Fruit fly (Drosophila melanogaster) whole organism, embryonic: ENCODE data around the gene Grip75.
A peak's percentile ranks its signal among the peaks of the same experiment; 100 is the strongest.

Experiments
- Antp ChIP-seq: fragments of 200-800 bp; sonication (Bioruptor generic); optimal IDR thresholded peaks from 3 replicates; lab custom pipeline; 2016; ENCODE audit warnings: missing biosample characterization, missing genetic modification characterization
- Asciz ChIP-seq: fragments of 200-800 bp; sonication (Bioruptor generic); optimal IDR thresholded peaks from 2 replicates; lab custom pipeline; 2017; ENCODE audit warnings: missing biosample characterization, mild to moderate bottlenecking, missing genetic modification characterization, missing genetic modification reagents
- CG1024 ChIP-seq: fragments of 200-800 bp; sonication (Bioruptor generic); IDR thresholded peaks from 2 replicates; pipeline ENCODE4 v1.3.6; 2022; ENCODE audit warnings: missing biosample characterization, missing genetic modification characterization
- CG13296 ChIP-seq: fragments of 200-800 bp; sonication (Bioruptor generic); optimal IDR thresholded peaks from 3 replicates; lab custom pipeline; 2018; ENCODE audit warnings: missing biosample characterization, mild to moderate bottlenecking, missing genetic modification characterization
- CG13424 ChIP-seq: fragments of 200-800 bp; sonication (Bioruptor generic); optimal IDR thresholded peaks from 2 replicates; lab custom pipeline; 2019; ENCODE audit warnings: missing biosample characterization, mild to moderate bottlenecking, missing genetic modification characterization, moderate library complexity
- CG13894 ChIP-seq: fragments of 200-800 bp; sonication (Bioruptor generic); optimal IDR thresholded peaks from 3 replicates; lab custom pipeline; 2018; ENCODE audit warnings: missing biosample characterization, mild to moderate bottlenecking, missing genetic modification characterization, moderate library complexity
- CG14014 ChIP-seq: fragments of 200-800 bp; sonication (Bioruptor generic); IDR thresholded peaks from 2 replicates; pipeline ENCODE4 v1.3.6; 2022; ENCODE audit warnings: missing biosample characterization, missing genetic modification characterization
- CG14860 ChIP-seq: fragments of 200-800 bp; sonication (Bioruptor generic); IDR thresholded peaks from 3 replicates; pipeline ENCODE4 v1.3.6; 2022; ENCODE audit warnings: missing biosample characterization, missing genetic modification characterization; ENCODE audit not compliant: partially characterized antibody
- CG15269 ChIP-seq: fragments of 200-800 bp; sonication (Bioruptor generic); optimal IDR thresholded peaks from 2 replicates; lab custom pipeline; 2018; ENCODE audit warnings: missing biosample characterization, mild to moderate bottlenecking, missing genetic modification characterization, moderate library complexity
- CG17568 ChIP-seq: fragments of 200-800 bp; sonication (Bioruptor generic); optimal IDR thresholded peaks from 2 replicates; lab custom pipeline; 2018; ENCODE audit warnings: missing biosample characterization, mild to moderate bottlenecking, missing genetic modification characterization, moderate library complexity
- CG2199 ChIP-seq: fragments of 200-800 bp; sonication (Bioruptor generic); IDR thresholded peaks from 3 replicates; pipeline ENCODE4 v1.3.6; 2022; ENCODE audit warnings: missing biosample characterization, missing genetic modification characterization
- CG2678 ChIP-seq: fragments of 200-800 bp; sonication (Bioruptor generic); optimal IDR thresholded peaks from 3 replicates; lab custom pipeline; 2019; ENCODE audit warnings: missing biosample characterization, mild to moderate bottlenecking, missing genetic modification characterization, moderate library complexity
- CG5180 ChIP-seq: fragments of 200-800 bp; sonication (Bioruptor generic); optimal IDR thresholded peaks from 3 replicates; lab custom pipeline; 2017; ENCODE audit warnings: missing biosample characterization, missing genetic modification characterization, mild to moderate bottlenecking, moderate library complexity, missing genetic modification reagents
- CG7928 ChIP-seq: fragments of 200-800 bp; sonication (Bioruptor generic); optimal IDR thresholded peaks from 2 replicates; lab custom pipeline; 2017; ENCODE audit warnings: missing biosample characterization, mild to moderate bottlenecking, missing genetic modification characterization
- CG8290 ChIP-seq, 3 experiments: fragments of 200-800 bp; sonication (Bioruptor generic); optimal IDR thresholded peaks; 2 replicates each; lab custom pipeline; 2016 to 2019; ENCODE audit warnings: missing biosample characterization in 3 of 3, missing genetic modification characterization in 3 of 3, mild to moderate bottlenecking in 2 of 3, moderate library complexity in 1 of 3
- CTCF ChIP-seq: fragments of 200-800 bp; sonication (Bioruptor generic); optimal IDR thresholded peaks from 2 replicates; lab custom pipeline; 2017; ENCODE audit warnings: missing biosample characterization, mild to moderate bottlenecking, missing genetic modification characterization, moderate library complexity
- Fer1 ChIP-seq: fragments of 200-800 bp; sonication (Bioruptor generic); optimal IDR thresholded peaks from 2 replicates; lab custom pipeline; 2017; ENCODE audit warnings: missing biosample characterization, mild to moderate bottlenecking, missing genetic modification characterization
- Hmr ChIP-seq: fragments of 200-800 bp; sonication (Bioruptor generic); optimal IDR thresholded peaks from 3 replicates; lab custom pipeline; 2017; ENCODE audit warnings: mild to moderate bottlenecking, missing biosample characterization, missing genetic modification reagents, missing genetic modification characterization
- Hr3 ChIP-seq: fragments of 200-800 bp; sonication (Bioruptor generic); optimal IDR thresholded peaks from 3 replicates; lab custom pipeline; 2016; ENCODE audit warnings: missing biosample characterization, missing genetic modification characterization
- Med ChIP-seq: fragments of 200-800 bp; sonication (Bioruptor generic); peaks from one replicate; lab custom pipeline; 2016; ENCODE audit warnings: missing biosample characterization, missing genetic modification characterization, mild to moderate bottlenecking, inconsistent platforms, moderate library complexity
- NC2β ChIP-seq: fragments of 200-800 bp; sonication (Bioruptor generic); optimal IDR thresholded peaks from 2 replicates; lab custom pipeline; 2016; ENCODE audit warnings: missing biosample characterization, missing genetic modification characterization
- Oli ChIP-seq: fragments of 200-800 bp; sonication (Bioruptor generic); optimal IDR thresholded peaks from 2 replicates; lab custom pipeline; 2018; ENCODE audit warnings: missing biosample characterization, mild to moderate bottlenecking, missing genetic modification characterization, moderate library complexity
- Pdp1 ChIP-seq, 2 experiments: fragments of 200-800 bp; sonication (Bioruptor generic); optimal IDR thresholded peaks; 3 replicates each; lab custom pipeline; 2016; ENCODE audit warnings: missing biosample characterization in 2 of 2, missing genetic modification characterization in 2 of 2, mild to moderate bottlenecking in 1 of 2, moderate library complexity in 1 of 2
- Rfx ChIP-seq: fragments of 200-800 bp; sonication (Bioruptor generic); IDR thresholded peaks from 2 replicates; pipeline ENCODE4 v1.3.6; 2022; ENCODE audit warnings: missing biosample characterization, missing genetic modification characterization
- Sox100B ChIP-seq: fragments of 200-800 bp; sonication (Bioruptor generic); optimal IDR thresholded peaks from 3 replicates; lab custom pipeline; 2018; ENCODE audit warnings: missing biosample characterization, mild to moderate bottlenecking, missing genetic modification characterization
- ato ChIP-seq: fragments of 200-800 bp; sonication (Bioruptor generic); IDR thresholded peaks from 2 replicates; pipeline ENCODE4 v1.3.6; 2022; ENCODE audit warnings: missing biosample characterization, missing genetic modification characterization; ENCODE audit not compliant: partially characterized antibody
- chn ChIP-seq: fragments of 200-800 bp; sonication (Bioruptor generic); optimal IDR thresholded peaks from 2 replicates; lab custom pipeline; 2016; ENCODE audit warnings: missing biosample characterization, missing genetic modification characterization
- croc ChIP-seq: fragments of 200-800 bp; sonication (Bioruptor generic); conservative IDR thresholded peaks from 3 replicates; pipeline ENCODE4 v1.3.6; 2022; ENCODE audit warnings: missing biosample characterization, missing genetic modification characterization
- dmrt99B ChIP-seq: fragments of 200-800 bp; sonication (Bioruptor generic); optimal IDR thresholded peaks from 2 replicates; lab custom pipeline; 2018; ENCODE audit warnings: missing biosample characterization, mild to moderate bottlenecking, missing genetic modification characterization, moderate library complexity
- en ChIP-seq: fragments of 200-800 bp; sonication (Bioruptor generic); optimal IDR thresholded peaks from 2 replicates; lab custom pipeline; 2016; ENCODE audit warnings: missing biosample characterization, missing genetic modification characterization
- eyg ChIP-seq: fragments of 200-800 bp; sonication (Bioruptor generic); optimal IDR thresholded peaks from 3 replicates; lab custom pipeline; 2016; ENCODE audit warnings: missing biosample characterization, missing genetic modification characterization
- fd3F ChIP-seq: fragments of 200-800 bp; sonication (Bioruptor generic); optimal IDR thresholded peaks from 2 replicates; lab custom pipeline; 2018; ENCODE audit warnings: missing biosample characterization, mild to moderate bottlenecking, missing genetic modification characterization, moderate library complexity
- gem ChIP-seq: fragments of 200-800 bp; sonication (Bioruptor generic); optimal IDR thresholded peaks from 2 replicates; lab custom pipeline; 2019; ENCODE audit warnings: missing biosample characterization, mild to moderate bottlenecking, missing genetic modification characterization, moderate library complexity
- gt ChIP-seq: fragments of 200-800 bp; sonication (Bioruptor generic); IDR thresholded peaks from 2 replicates; pipeline ENCODE4 v1.3.6; 2022; ENCODE audit warnings: missing biosample characterization, missing genetic modification characterization
- lola ChIP-seq, 3 experiments: fragments of >200 bp in 2 of 3; fragments of 200-800 bp in 1 of 3; sonication (Bioruptor generic) in 1 of 3; optimal IDR thresholded peaks; 2 replicates each; lab custom pipeline; 2017 to 2019; ENCODE audit warnings: missing biosample characterization in 3 of 3, missing genetic modification characterization in 3 of 3, mild to moderate bottlenecking in 1 of 3, moderate library complexity in 1 of 3
- lov ChIP-seq, 2 experiments: fragments of 200-800 bp in 1 of 2; fragments of >200 bp in 1 of 2; sonication (Bioruptor generic) in 1 of 2; IDR thresholded peaks in 1 of 2; optimal IDR thresholded peaks in 1 of 2; 2 replicates in 1 of 2; 3 replicates in 1 of 2; pipeline versions ENCODE4 v1.3.6 to Lab custom; 2017 to 2022; ENCODE audit warnings: missing biosample characterization in 1 of 2, missing genetic modification characterization in 1 of 2
- mirr ChIP-seq: fragments of 200-800 bp; sonication (Bioruptor generic); optimal IDR thresholded peaks from 3 replicates; lab custom pipeline; 2018; ENCODE audit warnings: missing biosample characterization, mild to moderate bottlenecking, missing genetic modification characterization
- otp ChIP-seq: fragments of 200-800 bp; sonication (Bioruptor generic); IDR thresholded peaks from 3 replicates; pipeline ENCODE4, ENCODE4 v1.3.6; 2022; ENCODE audit warnings: missing biosample characterization, missing genetic modification characterization
- psq ChIP-seq: fragments of 200-800 bp; sonication (Bioruptor generic); optimal IDR thresholded peaks from 2 replicates; lab custom pipeline; 2017; ENCODE audit warnings: missing biosample characterization, missing genetic modification characterization
- sens ChIP-seq: fragments of 200-800 bp; sonication (Bioruptor generic); peaks from one replicate; lab custom pipeline; 2016; ENCODE audit warnings: missing biosample characterization, missing genetic modification characterization
- slbo ChIP-seq: fragments of 200-800 bp; sonication (Bioruptor generic); IDR thresholded peaks from 2 replicates; pipeline ENCODE4 v1.3.6; 2022; ENCODE audit warnings: missing biosample characterization, missing genetic modification characterization
- so ChIP-seq: fragments of 200-800 bp; sonication (Bioruptor generic); IDR thresholded peaks from 3 replicates; pipeline ENCODE4 v1.3.6; 2022; ENCODE audit warnings: missing biosample characterization, missing genetic modification characterization
- sqz ChIP-seq: fragments of 200-800 bp; sonication (Bioruptor generic); optimal IDR thresholded peaks from 3 replicates; lab custom pipeline; 2018; ENCODE audit warnings: missing biosample characterization, mild to moderate bottlenecking, missing genetic modification characterization
- sr ChIP-seq: fragments of 200-800 bp; sonication (Bioruptor generic); IDR thresholded peaks from 3 replicates; pipeline ENCODE4 v1.3.6; 2022; ENCODE audit warnings: missing biosample characterization, missing genetic modification characterization
- unpg ChIP-seq: fragments of 200-800 bp; sonication (Bioruptor generic); optimal IDR thresholded peaks from 3 replicates; lab custom pipeline; 2018; ENCODE audit warnings: missing biosample characterization, mild to moderate bottlenecking, missing genetic modification characterization, moderate library complexity
- vvl ChIP-seq: fragments of 200-800 bp; sonication (Bioruptor generic); IDR thresholded peaks from 2 replicates; pipeline ENCODE4 v1.3.6; 2022; ENCODE audit warnings: missing biosample characterization, missing genetic modification characterization
- wek ChIP-seq: fragments of 200-800 bp; sonication (Bioruptor generic); optimal IDR thresholded peaks from 3 replicates; lab custom pipeline; 2018; ENCODE audit warnings: missing biosample characterization, mild to moderate bottlenecking, missing genetic modification characterization, moderate library complexity
- zfh1 ChIP-seq: fragments of 200-800 bp; sonication (Bioruptor generic); IDR thresholded peaks from 3 replicates; pipeline ENCODE4 v1.3.6; 2022; ENCODE audit warnings: missing biosample characterization, missing genetic modification characterization

Gene Grip75

DNA sequence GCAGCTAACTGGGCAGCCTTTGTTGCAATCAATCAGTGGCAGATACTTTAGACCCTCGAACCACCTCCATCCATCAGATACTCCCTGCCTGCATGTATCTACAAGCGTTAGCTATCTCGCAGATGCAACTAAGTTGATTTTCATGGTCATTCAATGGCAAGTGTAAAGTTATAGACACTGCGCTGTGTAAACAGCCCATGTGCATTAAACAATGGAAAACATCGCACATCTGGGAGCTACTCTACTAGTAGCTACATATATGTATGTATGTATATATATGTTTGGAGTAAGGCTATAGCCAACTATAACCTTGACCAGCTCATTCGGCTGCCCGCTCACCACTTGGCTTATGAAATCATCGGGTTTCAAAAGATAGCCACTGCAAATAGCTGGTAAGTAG is 12.9 kb upstream of the Grip75 start (continued):
- peak; percentile 98 for TF ChIP-seq CG2199 (GFP tag; lab: Robert Waterston, UW)
- no peak for TF ChIP-seq zfh1 (GFP tag; lab: Robert Waterston, UW)
- TF ChIP-seq so (GFP tag; lab: Robert Waterston, UW): 0 out of 3 replicates have a peak, but pooled peaks have one; percentile 36
- TF ChIP-seq slbo: no peak
- TF ChIP-seq vvl (GFP tag; lab: Robert Waterston, UW): no peak
- TF ChIP-seq sqz (GFP tag; lab: Kevin White, UChicago): no peak
- TF ChIP-seq CG7928 (GFP tag; lab: Kevin White, UChicago): no peak
- TF ChIP-seq CG8290 (GFP tag; optimal IDR thresholded peaks at IDR 0.05; lab: Kevin White, UChicago): no peak
- peak in 1 of 2 experiments; percentile 3 for TF ChIP-seq CG8290 (tag; optimal IDR thresholded peaks at IDR 0.05; lab: Kevin White, UChicago)
- TF ChIP-seq en: no peak
- TF ChIP-seq CTCF (GFP tag; lab: Kevin White, UChicago): no peak
- TF ChIP-seq psq: no peak
- no peak for TF ChIP-seq otp (GFP tag; lab: Robert Waterston, UW)
- no peak for TF ChIP-seq ato (GFP tag; lab: Robert Waterston, UW)
- no peak for TF ChIP-seq CG14860 (GFP tag; lab: Robert Waterston, UW)
- TF ChIP-seq unpg (GFP tag; lab: Kevin White, UChicago): no peak
- TF ChIP-seq chn: no peak
- no peak for TF ChIP-seq lola (GFP tag; optimal IDR thresholded peaks at IDR 0.05; lab: Kevin White, UChicago)
- peak; percentile 2 for TF ChIP-seq Med (GFP tag; lab: Kevin White, UChicago)
- no peak for TF ChIP-seq CG1024 (GFP tag; lab: Robert Waterston, UW)
- no peak for TF ChIP-seq Hr3
- TF ChIP-seq sr (GFP tag; lab: Robert Waterston, UW): 0 out of 3 replicates have a peak, but pooled peaks have one; percentile 37
- no peak for TF ChIP-seq croc

DNA sequence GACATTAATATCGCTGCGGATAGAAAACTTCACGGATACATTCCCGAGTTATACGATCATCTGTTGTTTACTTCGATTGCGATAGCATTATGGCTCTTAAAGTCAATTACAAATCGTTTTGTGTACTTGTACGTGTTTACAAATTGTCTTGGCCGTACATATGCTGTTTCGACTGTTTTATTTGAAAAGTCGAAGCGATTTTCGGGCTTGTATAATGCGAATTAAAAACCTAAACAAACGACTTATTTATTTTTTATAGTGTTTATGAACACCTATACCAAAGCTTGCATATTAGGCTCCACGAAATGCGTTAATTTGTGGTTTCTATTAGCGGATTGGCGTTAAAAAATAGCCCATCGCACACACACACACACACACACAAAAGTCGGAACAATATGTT is 10.8 kb upstream of the Grip75 start:
- TF ChIP-seq CG17568 (GFP tag; lab: Kevin White, UChicago) (peak; percentile 5), gt (GFP tag; lab: Robert Waterston, UW) (no peak), Sox100B (GFP tag; lab: Kevin White, UChicago) (peak; percentile 25), CG15269 (tag; lab: Kevin White, UChicago) (peak; percentile 11), Antp (GFP tag; lab: Kevin White, UChicago) (no peak), lov (optimal IDR thresholded peaks at IDR 0.05; lab: Kevin White, UChicago) (no peak), lov (GFP tag; IDR thresholded peaks at IDR 0.05; lab: Robert Waterston, UW) (no peak), CG13296 (GFP tag; lab: Kevin White, UChicago) (peak; percentile 41), CG5180 (GFP tag; lab: Kevin White, UChicago) (peak; percentile 22), Rfx (GFP tag; lab: Robert Waterston, UW) (peak; percentile 19; the same call in 1 of the 2 replicates), CG2678 (tag; lab: Kevin White, UChicago) (peak; percentile 37), eyg (GFP tag; lab: Kevin White, UChicago) (no peak), Oli (tag; lab: Kevin White, UChicago) (no peak), Hmr (peak; percentile 26), dmrt99B (tag; lab: Kevin White, UChicago) (peak; percentile 18), unpg (GFP tag; lab: Kevin White, UChicago) (peak; percentile 23), CG13424 (tag; lab: Kevin White, UChicago) (peak; percentile 10), CG8290 (GFP tag; optimal IDR thresholded peaks at IDR 0.05; lab: Kevin White, UChicago) (no peak), CG8290 (tag; optimal IDR thresholded peaks at IDR 0.05; lab: Kevin White, UChicago) (peak in 1 of 2 experiments; percentile 3), CG14014 (peak; percentile 11; the same call in 1 of the 2 replicates), Fer1 (peak; percentile 4), wek (GFP tag; lab: Kevin White, UChicago) (peak; percentile 36), Asciz (GFP tag; lab: Kevin White, UChicago) (peak; percentile 4), mirr (no peak), NC2β (GFP tag; lab: Kevin White, UChicago) (no peak), fd3F (GFP tag; lab: Kevin White, UChicago) (peak; percentile 13), sens (GFP tag; lab: Kevin White, UChicago) (peak; percentile 51), Pdp1 (GFP tag; optimal IDR thresholded peaks at IDR 0.05; lab: Kevin White, UChicago) (peak in 1 of 2 experiments; percentile 14), gem (peak; percentile 8), CG13894 (tag; lab: Kevin White, UChicago) (no peak)
- TF ChIP-seq, all 482 proteins: peak for 20
